Fruit fly (Drosophila melanogaster) whole organism, embryonic: ENCODE results near the gene ec.
A peak's percentile ranks its signal among the peaks of the same experiment; 100 is the strongest.

ENCODE experiments used
- Antp ChIP-seq: fragments of 200-800 bp; sonication (Bioruptor generic); optimal IDR thresholded peaks from 3 replicates; lab custom pipeline; 2016; ENCODE audit warnings: missing biosample characterization, missing genetic modification characterization
- Atf6 ChIP-seq: fragments of 200-800 bp; sonication (Bioruptor generic); IDR thresholded peaks from 2 replicates; pipeline ENCODE4 v1.3.6; 2022; ENCODE audit warnings: missing biosample characterization, missing genetic modification characterization
- B-H2 ChIP-seq: fragments of 200-800 bp; sonication (Bioruptor generic); optimal IDR thresholded peaks from 2 replicates; lab custom pipeline; 2018; ENCODE audit warnings: missing biosample characterization, mild to moderate bottlenecking, missing genetic modification characterization
- CG10267 ChIP-seq: fragments of 200-800 bp; sonication (Bioruptor generic); optimal IDR thresholded peaks from 2 replicates; lab custom pipeline; 2018; ENCODE audit warnings: missing biosample characterization, mild to moderate bottlenecking, missing genetic modification characterization, moderate library complexity
- CG12071 ChIP-seq: fragments of 200-800 bp; sonication (Bioruptor generic); optimal IDR thresholded peaks from 3 replicates; lab custom pipeline; 2018; ENCODE audit warnings: missing biosample characterization, mild to moderate bottlenecking, missing genetic modification characterization
- CG12219 ChIP-seq: fragments of 200-800 bp; sonication (Bioruptor generic); optimal IDR thresholded peaks from 3 replicates; lab custom pipeline; 2018; ENCODE audit warnings: missing biosample characterization, mild to moderate bottlenecking, missing genetic modification characterization
- CG14710 ChIP-seq: fragments of 200-800 bp; sonication (Bioruptor generic); optimal IDR thresholded peaks from 3 replicates; lab custom pipeline; 2019; ENCODE audit warnings: missing biosample characterization, mild to moderate bottlenecking, missing genetic modification characterization, moderate library complexity
- CG14965 ChIP-seq: fragments of 200-800 bp; sonication (Bioruptor generic); optimal IDR thresholded peaks from 2 replicates; lab custom pipeline; 2016; ENCODE audit warnings: missing biosample characterization, missing genetic modification characterization, borderline replicate concordance
- CG16813 ChIP-seq: fragments of 200-800 bp; sonication (Bioruptor generic); IDR thresholded peaks from 3 replicates; pipeline ENCODE4 v1.3.6; 2022; ENCODE audit warnings: missing biosample characterization, missing genetic modification characterization; ENCODE audit not compliant: partially characterized antibody
- CG16863 ChIP-seq: fragments of 200-800 bp; sonication (Bioruptor generic); optimal IDR thresholded peaks from 3 replicates; lab custom pipeline; 2016; ENCODE audit warnings: missing biosample characterization, missing genetic modification characterization
- CG17359 ChIP-seq: fragments of 200-800 bp; sonication (Bioruptor generic); optimal IDR thresholded peaks from 3 replicates; lab custom pipeline; 2018; ENCODE audit warnings: missing biosample characterization, mild to moderate bottlenecking, missing genetic modification characterization, moderate library complexity
- CG1792 ChIP-seq: fragments of 200-800 bp; sonication (Bioruptor generic); optimal IDR thresholded peaks from 2 replicates; lab custom pipeline; 2016; ENCODE audit warnings: missing biosample characterization, missing genetic modification characterization
- CG2120 ChIP-seq: fragments of 200-800 bp; sonication (Bioruptor generic); optimal IDR thresholded peaks from 3 replicates; lab custom pipeline; 2016; ENCODE audit warnings: missing biosample characterization, missing genetic modification characterization
- CG2889 ChIP-seq: fragments of 200-800 bp; sonication (Bioruptor generic); IDR thresholded peaks from 3 replicates; pipeline ENCODE4 v1.3.6; 2022; ENCODE audit warnings: missing biosample characterization, missing genetic modification characterization
- CG30020 ChIP-seq: fragments of 200-800 bp; optimal IDR thresholded peaks from 2 replicates; lab custom pipeline; 2019; ENCODE audit warnings: missing biosample characterization, mild to moderate bottlenecking, missing genetic modification characterization, moderate library complexity
- CG30431 ChIP-seq: fragments of 200-800 bp; sonication (Bioruptor generic); optimal IDR thresholded peaks from 2 replicates; lab custom pipeline; 2017; ENCODE audit warnings: missing biosample characterization, missing genetic modification characterization
- CG32767 ChIP-seq: fragments of 200-800 bp; sonication (Bioruptor generic); IDR thresholded peaks from 2 replicates; pipeline ENCODE4 v1.3.6; 2022; ENCODE audit warnings: missing biosample characterization, missing genetic modification characterization
- CG34376 ChIP-seq: fragments of 200-800 bp; sonication (Bioruptor generic); optimal IDR thresholded peaks from 2 replicates; lab custom pipeline; 2018; ENCODE audit warnings: missing biosample characterization, mild to moderate bottlenecking, missing genetic modification characterization
- CG7745 ChIP-seq: fragments of 200-800 bp; sonication (Bioruptor generic); optimal IDR thresholded peaks from 2 replicates; lab custom pipeline; 2018; ENCODE audit warnings: missing biosample characterization, mild to moderate bottlenecking, missing genetic modification characterization, moderate library complexity
- CG9609 ChIP-seq: fragments of 200-800 bp; sonication (Bioruptor generic); optimal IDR thresholded peaks from 3 replicates; lab custom pipeline; 2016; ENCODE audit warnings: missing biosample characterization, missing genetic modification characterization
- Chrac-16 ChIP-seq: fragments of 200-800 bp; sonication (Bioruptor generic); optimal IDR thresholded peaks from 3 replicates; lab custom pipeline; 2016; ENCODE audit warnings: missing biosample characterization, missing genetic modification characterization
- D19A ChIP-seq: fragments of 200-800 bp; optimal IDR thresholded peaks from 3 replicates; lab custom pipeline; 2019; ENCODE audit warnings: missing biosample characterization, mild to moderate bottlenecking, missing genetic modification characterization, moderate library complexity
- Dp ChIP-seq: fragments of 200-800 bp; sonication (Bioruptor generic); optimal IDR thresholded peaks from 2 replicates; lab custom pipeline; 2018; ENCODE audit warnings: missing biosample characterization, mild to moderate bottlenecking, missing genetic modification characterization, moderate library complexity
- HLH3B ChIP-seq: fragments of 200-800 bp; sonication (Bioruptor generic); IDR thresholded peaks from 2 replicates; pipeline ENCODE4 v1.3.6; 2022; ENCODE audit warnings: missing biosample characterization, missing genetic modification characterization
- Mad ChIP-seq: fragments of 200-800 bp; sonication (Bioruptor generic); optimal IDR thresholded peaks from 2 replicates; lab custom pipeline; 2016; ENCODE audit warnings: missing biosample characterization, missing genetic modification characterization
- Nf-YB ChIP-seq: fragments of 200-800 bp; sonication (Bioruptor generic); optimal IDR thresholded peaks from 3 replicates; lab custom pipeline; 2019; ENCODE audit warnings: missing biosample characterization, mild to moderate bottlenecking, missing genetic modification characterization, moderate library complexity
- Ptx1 ChIP-seq: fragments of 200-800 bp; sonication (Bioruptor generic); IDR thresholded peaks from 2 replicates; pipeline ENCODE4 v1.3.6; 2022; ENCODE audit warnings: missing biosample characterization, missing genetic modification characterization
- bcd ChIP-seq: fragments of 200-800 bp; sonication (Bioruptor generic); optimal IDR thresholded peaks from 2 replicates; lab custom pipeline; 2017; ENCODE audit warnings: missing biosample characterization, mild to moderate bottlenecking, missing genetic modification characterization
- chm ChIP-seq: fragments of 200-800 bp; sonication (Bioruptor generic); IDR thresholded peaks from 2 replicates; pipeline ENCODE4 v1.3.6; 2022; ENCODE audit warnings: missing biosample characterization, missing genetic modification characterization
- corto ChIP-seq: fragments of 200-800 bp; sonication (Bioruptor generic); optimal IDR thresholded peaks from 2 replicates; lab custom pipeline; 2016; ENCODE audit warnings: missing biosample characterization, mild to moderate bottlenecking, missing genetic modification characterization, moderate library complexity
- crc ChIP-seq: fragments of 200-800 bp; sonication (Bioruptor generic); optimal IDR thresholded peaks from 2 replicates; lab custom pipeline; 2016; ENCODE audit warnings: missing biosample characterization, missing genetic modification characterization
- en ChIP-seq: fragments of 200-800 bp; sonication (Bioruptor generic); optimal IDR thresholded peaks from 2 replicates; lab custom pipeline; 2016; ENCODE audit warnings: missing biosample characterization, missing genetic modification characterization
- esg ChIP-seq: fragments of 200-800 bp; sonication (Bioruptor generic); conservative IDR thresholded peaks from 2 replicates; pipeline ENCODE4 v1.3.6; 2022; ENCODE audit warnings: missing biosample characterization, missing genetic modification characterization
- eve ChIP-seq, 2 experiments: fragments of >200 bp; optimal IDR thresholded peaks; 2 replicates each; lab custom pipeline; 2017; ENCODE audit warnings: missing biosample characterization in 2 of 2, missing genetic modification characterization in 2 of 2
- gcm2 ChIP-seq: fragments of 200-800 bp; sonication (Bioruptor generic); optimal IDR thresholded peaks from 2 replicates; lab custom pipeline; 2016; ENCODE audit warnings: missing biosample characterization, missing genetic modification characterization
- gem ChIP-seq: fragments of 200-800 bp; sonication (Bioruptor generic); optimal IDR thresholded peaks from 2 replicates; lab custom pipeline; 2019; ENCODE audit warnings: missing biosample characterization, mild to moderate bottlenecking, missing genetic modification characterization, moderate library complexity
- grau ChIP-seq: fragments of 200-800 bp; optimal IDR thresholded peaks from 3 replicates; lab custom pipeline; 2019; ENCODE audit warnings: missing biosample characterization, mild to moderate bottlenecking, missing genetic modification characterization, moderate library complexity
- grn ChIP-seq: fragments of 200-800 bp; sonication (Bioruptor generic); optimal IDR thresholded peaks from 3 replicates; lab custom pipeline; 2017; ENCODE audit warnings: missing biosample characterization, missing genetic modification characterization
- ind ChIP-seq: fragments of 200-800 bp; sonication (Bioruptor generic); optimal IDR thresholded peaks from 3 replicates; lab custom pipeline; 2016; ENCODE audit warnings: missing biosample characterization, missing genetic modification characterization
- insv ChIP-seq, 2 experiments: fragments of 200-800 bp; sonication (Bioruptor generic); optimal IDR thresholded peaks; 3 replicates each; lab custom pipeline; 2016 to 2018; ENCODE audit warnings: missing biosample characterization in 2 of 2, missing genetic modification characterization in 2 of 2
- jigr1 ChIP-seq: fragments of 200-800 bp; sonication (Bioruptor generic); IDR thresholded peaks from 3 replicates; pipeline ENCODE4 v1.3.6; 2022; ENCODE audit warnings: missing biosample characterization, missing genetic modification characterization
- lola ChIP-seq, 3 experiments: fragments of >200 bp in 2 of 3; fragments of 200-800 bp in 1 of 3; sonication (Bioruptor generic) in 1 of 3; optimal IDR thresholded peaks; 2 replicates each; lab custom pipeline; 2017 to 2019; ENCODE audit warnings: missing biosample characterization in 3 of 3, missing genetic modification characterization in 3 of 3, mild to moderate bottlenecking in 1 of 3, moderate library complexity in 1 of 3
- maf-S ChIP-seq: fragments of 200-800 bp; sonication (Bioruptor generic); optimal IDR thresholded peaks from 2 replicates; lab custom pipeline; 2016; ENCODE audit warnings: missing biosample characterization, missing genetic modification characterization
- peb ChIP-seq: fragments of 200-800 bp; sonication (Bioruptor generic); IDR thresholded peaks from 2 replicates; pipeline ENCODE4 v1.3.6; 2022; ENCODE audit warnings: missing biosample characterization, missing genetic modification characterization
- prd ChIP-seq, 3 experiments: fragments of >200 bp in 2 of 3; fragments of 200-800 bp in 1 of 3; sonication (Bioruptor generic) in 1 of 3; optimal IDR thresholded peaks in 2 of 3; IDR thresholded peaks in 1 of 3; 2 replicates in 2 of 3; 3 replicates in 1 of 3; pipeline versions ENCODE4 v1.3.6 to Lab custom; 2017 to 2022; ENCODE audit warnings: missing biosample characterization in 1 of 3, missing genetic modification characterization in 1 of 3
- repo ChIP-seq: fragments of 200-800 bp; sonication (Bioruptor generic); optimal IDR thresholded peaks from 2 replicates; lab custom pipeline; 2016; ENCODE audit warnings: missing biosample characterization, missing genetic modification characterization
- sna ChIP-seq: fragments of 200-800 bp; sonication (Bioruptor generic); IDR thresholded peaks from 2 replicates; pipeline ENCODE4 v1.3.6; 2022; ENCODE audit warnings: missing biosample characterization, missing genetic modification characterization; ENCODE audit not compliant: partially characterized antibody
- stwl ChIP-seq: fragments of 200-800 bp; sonication (Bioruptor generic); optimal IDR thresholded peaks from 3 replicates; lab custom pipeline; 2018; ENCODE audit warnings: missing biosample characterization, mild to moderate bottlenecking, missing genetic modification characterization, moderate library complexity
- wor ChIP-seq: fragments of 200-800 bp; sonication (Bioruptor generic); IDR thresholded peaks from 2 replicates; pipeline ENCODE4 v1.3.6; 2022; ENCODE audit warnings: missing biosample characterization, missing genetic modification characterization
- zf30C ChIP-seq: fragments of 200-800 bp; sonication (Bioruptor generic); optimal IDR thresholded peaks from 3 replicates; lab custom pipeline; 2018; ENCODE audit warnings: missing biosample characterization, mild to moderate bottlenecking, missing genetic modification characterization

ec gene

DNA sequence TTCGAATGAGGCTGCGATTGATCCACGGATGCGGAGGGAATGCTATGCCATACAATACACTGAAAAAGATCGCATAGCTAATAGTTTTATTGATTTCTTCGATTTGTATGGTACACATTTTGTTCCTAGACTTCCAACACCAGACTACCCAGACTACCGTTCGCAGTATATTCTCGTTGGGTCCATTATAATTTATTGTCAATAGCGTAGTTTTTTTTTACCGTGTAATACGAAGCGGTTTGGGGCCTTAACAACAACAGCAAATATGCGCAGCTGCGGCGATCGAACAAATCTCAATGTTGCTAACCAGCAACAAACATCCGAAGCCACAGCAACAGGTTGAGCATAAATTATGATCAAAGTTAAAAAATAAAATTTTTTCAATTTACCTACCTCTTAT, 27.1 kb downstream of the ec start (continued):
- peak; percentile 0 for TF ChIP-seq crc (GFP tag; lab: Kevin White, UChicago)
- peak; percentile 82 for TF ChIP-seq HLH3B
- peak; percentile 89 for TF ChIP-seq gem (tag; lab: Kevin White, UChicago)
- TF ChIP-seq CG30020, result no peak
- peak; percentile 82 for TF ChIP-seq CG2120
- TF ChIP-seq peb (GFP tag; lab: Robert Waterston, UW), result peak; percentile 40; the same call in 1 of the 2 replicates
- TF ChIP-seq maf-S (GFP tag; lab: Kevin White, UChicago), result peak; percentile 74
- TF ChIP-seq CG16863 (GFP tag; lab: Kevin White, UChicago), result peak; percentile 81
- no peak for TF ChIP-seq sna (GFP tag; lab: Robert Waterston, UW)
- peak in 1 of 2 experiments; percentile 92 for TF ChIP-seq eve (GFP tag; optimal IDR thresholded peaks at IDR 0.05; lab: Kevin White, UChicago)
- TF ChIP-seq D19A, result peak; percentile 63
- peak; percentile 80 for TF ChIP-seq chm (GFP tag; lab: Robert Waterston, UW)
- peak; percentile 70 for TF ChIP-seq en (GFP tag; lab: Kevin White, UChicago)
- TF ChIP-seq corto (GFP tag; lab: Kevin White, UChicago), result no peak
- TF ChIP-seq Nf-YB (GFP tag; lab: Kevin White, UChicago), result peak; percentile 43
- peak; percentile 86 for TF ChIP-seq CG17359
- TF ChIP-seq gcm2, result peak; percentile 55
- TF ChIP-seq wor, result peak; percentile 61
- TF ChIP-seq CG2889, result 0 out of 3 replicates have a peak, but pooled peaks have one; percentile 19
- no peak for TF ChIP-seq stwl (tag; lab: Kevin White, UChicago)
- TF ChIP-seq ind, result peak; percentile 74
- peak; percentile 82 for TF ChIP-seq CG12219
- peak; percentile 75 for TF ChIP-seq CG10267 (tag; lab: Kevin White, UChicago)
- peak; percentile 65 for TF ChIP-seq CG32767 (GFP tag; lab: Robert Waterston, UW)
- peak; percentile 57 for TF ChIP-seq B-H2 (GFP tag; lab: Kevin White, UChicago)
- peak in 1 of 3 experiments; percentile 67 for TF ChIP-seq lola (GFP tag; optimal IDR thresholded peaks at IDR 0.05; lab: Kevin White, UChicago)
- no peak for TF ChIP-seq Dp (GFP tag; lab: Kevin White, UChicago)
- peak; percentile 61; the same call in 1 of the 3 replicates for TF ChIP-seq jigr1
- peak; percentile 85 for TF ChIP-seq CG12071 (GFP tag; lab: Kevin White, UChicago)
- no peak for TF ChIP-seq CG16813 (GFP tag; lab: Robert Waterston, UW)
- TF ChIP-seq zf30C (GFP tag; lab: Kevin White, UChicago), result peak; percentile 72
- peak; percentile 72 for TF ChIP-seq Antp (GFP tag; lab: Kevin White, UChicago)
- peak; percentile 61 for TF ChIP-seq CG34376 (GFP tag; lab: Kevin White, UChicago)
- TF ChIP-seq repo (GFP tag; lab: Kevin White, UChicago), result peak; percentile 75
- peak; percentile 77 for TF ChIP-seq Chrac-16 (GFP tag; lab: Kevin White, UChicago)
- TF ChIP-seq prd (optimal IDR thresholded peaks at IDR 0.05; lab: Kevin White, UChicago), result no peak
- TF ChIP-seq prd (GFP tag; IDR thresholded peaks at IDR 0.05; lab: Robert Waterston, UW), result peak; percentile 78
- TF ChIP-seq CG14965, result peak; percentile 26
- peak; percentile 39 for TF ChIP-seq CG1792
- TF ChIP-seq CG14710, result peak; percentile 73
- TF ChIP-seq bcd (GFP tag; lab: Kevin White, UChicago), result peak; percentile 79
- TF ChIP-seq grau (tag; lab: Kevin White, UChicago), result peak; percentile 77
- peak; percentile 43; the same call in 1 of the 2 replicates for TF ChIP-seq esg (GFP tag; lab: Robert Waterston, UW)
- peak; percentile 77 for TF ChIP-seq Atf6 (GFP tag; lab: Robert Waterston, UW)
- TF ChIP-seq insv (GFP tag; optimal IDR thresholded peaks at IDR 0.05; lab: Kevin White, UChicago), result no peak
- TF ChIP-seq grn (GFP tag; lab: Kevin White, UChicago), result peak; percentile 5
- peak; percentile 80 for TF ChIP-seq Ptx1 (GFP tag; lab: Robert Waterston, UW)
- peak; percentile 54 for TF ChIP-seq CG30431 (GFP tag; lab: Kevin White, UChicago)
- TF ChIP-seq CG7745 (tag; lab: Kevin White, UChicago), result no peak
- TF ChIP-seq CG9609, result peak; percentile 69
- peak; percentile 68 for TF ChIP-seq Mad (GFP tag; lab: Kevin White, UChicago)
